Worm (Caenorhabditis elegans): ENCODE measurements around the gene spi-1.

The spi-1 gene

DNA sequence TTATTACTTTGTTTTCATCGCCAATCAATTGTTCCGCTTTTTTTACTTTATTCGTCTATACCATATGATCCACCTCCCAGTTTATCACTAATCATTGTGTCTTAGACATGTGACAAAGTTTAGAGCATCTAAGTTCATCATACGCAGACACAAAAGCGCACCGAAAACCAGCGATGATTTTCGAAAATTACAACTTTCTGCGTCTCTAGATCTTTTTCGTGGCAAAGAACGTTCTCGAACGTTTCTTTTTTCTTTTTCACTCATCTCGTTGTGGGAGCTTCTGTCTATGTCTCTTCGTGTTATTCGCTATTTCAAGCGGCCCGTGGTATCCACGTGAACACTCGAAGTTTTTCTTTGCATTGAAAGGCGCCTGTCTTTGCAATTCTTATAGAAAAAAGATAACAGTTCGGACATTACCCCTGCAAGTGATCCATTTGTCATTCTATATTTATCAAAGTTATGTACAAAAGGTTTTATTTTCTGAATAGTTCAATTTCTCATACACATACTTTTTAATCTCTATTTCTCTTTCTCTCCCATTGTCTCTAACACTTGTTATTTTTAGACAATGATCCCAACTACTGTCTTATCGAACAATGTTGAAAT, 33.1 kb downstream of the spi-1 start, which contains the start of gene ZK1290.5 (continued):
- no peak for TF ChIP-seq fkh-10 (GFP tag; optimal IDR thresholded peaks at IDR 0.05)
- no peak for TF ChIP-seq fkh-2 (tag; optimal IDR thresholded peaks at IDR 0.05)
- peak; percentile 34 for TF ChIP-seq unc-62 (GFP tag; optimal IDR thresholded peaks at IDR 0.05)
- no peak for TF ChIP-seq zag-1 (tag; optimal IDR thresholded peaks at IDR 0.05)
- no peak for TF ChIP-seq ceh-9 (tag; optimal IDR thresholded peaks at IDR 0.05)
- TF ChIP-seq lin-15B (tag; optimal IDR thresholded peaks at IDR 0.05) = peak; percentile 58
- no peak for TF ChIP-seq sea-2 (GFP tag; optimal IDR thresholded peaks at IDR 0.05)
- TF ChIP-seq eor-1 (tag; optimal IDR thresholded peaks at IDR 0.05) = no peak
- TF ChIP-seq jun-1 (tag; optimal IDR thresholded peaks at IDR 0.05) = peak; percentile 93
- peak; percentile 60 for TF ChIP-seq ceh-28 (tag; optimal IDR thresholded peaks at IDR 0.05)
- peak; percentile 80 for TF ChIP-seq nhr-11 (tag; optimal IDR thresholded peaks at IDR 0.05)
- TF ChIP-seq pqm-1 (tag; optimal IDR thresholded peaks at IDR 0.05) = peak; percentile 73
- TF ChIP-seq nhr-25 (tag; optimal IDR thresholded peaks at IDR 0.05) = peak; percentile 86
- peak; percentile 92 for TF ChIP-seq nhr-23 (tag; optimal IDR thresholded peaks at IDR 0.05)
- TF ChIP-seq ceh-82 (tag; optimal IDR thresholded peaks at IDR 0.05) = no peak

DNA sequence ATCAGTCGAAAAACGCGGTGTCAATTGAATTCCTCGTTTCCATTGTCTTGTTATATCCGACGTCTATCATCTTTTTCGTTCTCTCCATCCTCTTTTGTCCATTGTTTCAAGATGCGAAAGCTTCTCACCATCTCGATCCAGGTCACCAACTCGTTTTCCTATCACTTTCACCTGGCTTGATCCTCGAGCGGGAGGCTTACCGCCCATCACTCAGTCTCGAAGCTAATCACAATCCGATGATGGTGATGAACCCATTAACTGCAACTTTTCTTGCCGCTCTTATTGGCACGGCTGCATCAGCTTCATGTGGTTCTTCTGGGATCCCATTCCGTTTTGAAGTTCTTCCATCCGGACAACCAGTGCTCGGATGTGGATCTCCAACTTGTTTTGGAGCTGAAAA, 34.9 kb downstream of the spi-1 start, which contains the start of gene wrt-1:
Gene wrt-1 (plus strand): TSS at position 53 of the 400 bp plus-strand sequence.
- peak; percentile 19 for TF ChIP-seq ama-1 (optimal IDR thresholded peaks at IDR 0.05)
- TF ChIP-seq nhr-23 (tag; optimal IDR thresholded peaks at IDR 0.05) = peak; percentile 41
- no peak for TF ChIP-seq mdl-1 (tag; optimal IDR thresholded peaks at IDR 0.05)

DNA sequence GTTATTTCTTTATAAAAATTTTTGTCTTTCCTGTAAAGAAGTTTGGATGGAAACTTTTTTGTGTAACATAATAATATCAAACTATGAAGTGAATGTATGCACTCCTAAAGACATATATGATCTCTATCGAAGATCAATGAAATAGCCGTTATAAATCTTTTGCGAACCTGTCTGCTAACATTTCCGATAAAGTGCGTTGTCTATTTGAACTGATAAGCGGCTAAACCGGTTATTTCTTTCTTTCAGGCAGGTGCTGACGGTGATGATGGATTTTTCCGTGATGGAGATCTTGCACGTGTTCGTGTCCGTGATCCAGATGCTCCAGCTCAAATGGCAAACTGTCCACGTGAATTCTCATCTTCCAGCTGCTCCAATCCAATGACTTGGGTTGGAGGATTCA, 35.4 kb downstream of the spi-1 start:
- TF ChIP-seq ceh-16 (tag; optimal IDR thresholded peaks at IDR 0.05) (no peak), hmg-11 (tag; optimal IDR thresholded peaks at IDR 0.05) (no peak), nhr-23 (tag; optimal IDR thresholded peaks at IDR 0.05) (peak; percentile 52), R02D3.7 (tag; optimal IDR thresholded peaks at IDR 0.05) (no peak), fos-1 (tag; optimal IDR thresholded peaks at IDR 0.05) (no peak), nhr-43 (tag; optimal IDR thresholded peaks at IDR 0.05; ENCODE audit: poor library complexity, severe bottlenecking) (peak; percentile 59), ceh-28 (tag; optimal IDR thresholded peaks at IDR 0.05) (no peak), lsy-12 (tag; optimal IDR thresholded peaks at IDR 0.05) (no peak), nhr-77 (tag; optimal IDR thresholded peaks at IDR 0.05) (no peak), mdl-1 (tag; optimal IDR thresholded peaks at IDR 0.05) (no peak), elt-3 (tag; optimal IDR thresholded peaks at IDR 0.05) (peak in 1 of 3 experiments; percentile 63)

- TF ChIP-seq ama-1 (optimal IDR thresholded peaks at IDR 0.05) (no peak), snpc-4 (tag; optimal IDR thresholded peaks at IDR 0.05) (no peak), lin-39 (tag; optimal IDR thresholded peaks at IDR 0.05) (no peak), nhr-237 (tag; optimal IDR thresholded peaks at IDR 0.05) (no peak), nhr-25 (tag; optimal IDR thresholded peaks at IDR 0.05) (peak; percentile 10), pqm-1 (tag; optimal IDR thresholded peaks at IDR 0.05) (no peak), elt-1 (tag; optimal IDR thresholded peaks at IDR 0.05) (peak; percentile 6), egl-5 (tag; optimal IDR thresholded peaks at IDR 0.05) (no peak), skn-1 (tag; optimal IDR thresholded peaks at IDR 0.05) (no peak), nhr-23 (tag; optimal IDR thresholded peaks at IDR 0.05) (peak; percentile 86)
Observed at ce11 chrII:7534369-7534768, 38.3 kb downstream of the spi-1 start, which contains the start of gene wrt-10. TSS of gene wrt-10 (minus strand) at chrII:7534563.

DNA sequence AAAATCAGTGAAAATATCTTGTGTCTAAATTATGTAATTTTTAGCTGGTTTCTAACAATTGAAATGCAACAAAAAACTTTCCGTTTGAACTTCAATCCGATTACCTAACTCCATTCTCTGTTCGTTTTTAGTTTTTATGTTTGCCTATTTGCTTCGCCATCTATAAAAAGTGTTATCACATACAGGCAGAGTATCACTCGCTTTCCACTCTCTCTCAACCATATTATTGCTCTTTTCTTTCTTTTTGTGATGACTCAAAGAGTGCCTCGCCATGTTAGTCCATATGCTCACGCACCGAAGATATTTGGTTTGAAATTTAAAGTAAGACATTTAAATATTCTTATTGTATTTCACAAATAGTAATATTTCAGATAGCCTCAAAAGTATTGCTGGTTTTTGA, 38.9 kb downstream of the spi-1 start, which contains the start of gene ZK1290.13:
Gene ZK1290.13 (plus strand): TSS at position 73 of the 400 bp plus-strand sequence.
- TF ChIP-seq jun-1 (tag; optimal IDR thresholded peaks at IDR 0.05) (no peak), elt-2 (tag; optimal IDR thresholded peaks at IDR 0.05) (peak; percentile 56), nhr-67 (tag; optimal IDR thresholded peaks at IDR 0.05) (no peak), ceh-9 (tag; optimal IDR thresholded peaks at IDR 0.05) (no peak), nfya-1 (tag; optimal IDR thresholded peaks at IDR 0.05; ENCODE audit: insufficient read depth) (no peak), nhr-77 (tag; optimal IDR thresholded peaks at IDR 0.05) (no peak), aly-2 (tag; optimal IDR thresholded peaks at IDR 0.05) (no peak), pqm-1 (tag; optimal IDR thresholded peaks at IDR 0.05) (peak; percentile 7)
